Fruit fly (Drosophila melanogaster) whole organism, wandering third instar larva: ENCODE data around the gene CG14507.

Experiments
- Abd-B ChIP-seq: fragments of >200 bp; optimal IDR thresholded peaks from 2 replicates; lab custom pipeline; 2017; ENCODE audit warnings: missing biosample characterization, missing genetic modification characterization
- CG32264 ChIP-seq: fragments of 200-800 bp; sonication (Bioruptor generic); optimal IDR thresholded peaks from 2 replicates; lab custom pipeline; 2016; ENCODE audit warnings: missing biosample characterization, missing genetic modification characterization
- CG9705 ChIP-seq: fragments of 200-800 bp; sonication (Bioruptor generic); optimal IDR thresholded peaks from 2 replicates; lab custom pipeline; 2018; ENCODE audit warnings: missing biosample characterization, mild to moderate bottlenecking, missing genetic modification characterization
- Dfd ChIP-seq: fragments of >200 bp; optimal IDR thresholded peaks from 2 replicates; lab custom pipeline; 2017; ENCODE audit warnings: missing biosample characterization, missing genetic modification characterization
- Dif ChIP-seq: fragments of 200-275, 200-300 bp; sonication (Bioruptor generic); optimal IDR thresholded peaks from 2 replicates; lab custom pipeline; 2018; ENCODE audit warnings: missing biosample characterization, missing genetic modification characterization; ENCODE audit not compliant: partially characterized antibody
- GATAd ChIP-seq: sonication (Bioruptor generic); optimal IDR thresholded peaks from 2 replicates; lab custom pipeline; 2016; ENCODE audit warnings: missing biosample characterization, missing genetic modification characterization
- HLH106 ChIP-seq: fragments of 200-800 bp; optimal IDR thresholded peaks from 3 replicates; lab custom pipeline; 2019; ENCODE audit warnings: missing biosample characterization, mild to moderate bottlenecking, missing genetic modification characterization, moderate library complexity
- Hnf4 ChIP-seq: fragments of 200-800 bp; sonication (Bioruptor generic); optimal IDR thresholded peaks from 2 replicates; lab custom pipeline; 2016; ENCODE audit warnings: missing biosample characterization, mild to moderate bottlenecking, missing genetic modification characterization
- Hr78 ChIP-seq: fragments of >200 bp; optimal IDR thresholded peaks from 2 replicates; lab custom pipeline; 2017; ENCODE audit warnings: missing biosample characterization, missing genetic modification characterization
- Hr83 ChIP-seq: fragments of 200-300 bp; sonication (Bioruptor generic); optimal IDR thresholded peaks from 2 replicates; lab custom pipeline; 2016; ENCODE audit warnings: missing biosample characterization, mild to moderate bottlenecking, missing genetic modification characterization, moderate library complexity; ENCODE audit not compliant: poor library complexity, severe bottlenecking
- Jra ChIP-seq: sonication (Bioruptor generic); optimal IDR thresholded peaks from 2 replicates; lab custom pipeline; 2016; ENCODE audit warnings: missing biosample characterization, missing genetic modification characterization
- Mio ChIP-seq: sonication (Bioruptor generic); optimal IDR thresholded peaks from 2 replicates; lab custom pipeline; 2016; ENCODE audit warnings: missing biosample characterization, missing genetic modification characterization
- Myc ChIP-seq: fragments of >200 bp; optimal IDR thresholded peaks from 2 replicates; lab custom pipeline; 2017
- N ChIP-seq: fragments of >200 bp; optimal IDR thresholded peaks from 2 replicates; lab custom pipeline; 2018; ENCODE audit warnings: missing biosample characterization, missing external identifiers, missing genetic modification characterization
- OdsH ChIP-seq: fragments of 200-800 bp; sonication (Bioruptor generic); optimal IDR thresholded peaks from 2 replicates; lab custom pipeline; 2016; ENCODE audit warnings: missing biosample characterization, mild to moderate bottlenecking, missing genetic modification characterization
- Rel ChIP-seq, 2 experiments: fragments of 200-800 bp; sonication (Bioruptor generic) in 1 of 2; optimal IDR thresholded peaks; 2 replicates in 1 of 2; 3 replicates in 1 of 2; lab custom pipeline; 2016 to 2019; ENCODE audit warnings: mild to moderate bottlenecking in 2 of 2, missing biosample characterization in 2 of 2, missing genetic modification characterization in 2 of 2, moderate library complexity in 1 of 2
- Vsx2 ChIP-seq: fragments of 200-300, 225-300 bp; sonication (Bioruptor generic); optimal IDR thresholded peaks from 2 replicates; lab custom pipeline; 2018; ENCODE audit warnings: missing biosample characterization, missing genetic modification characterization; ENCODE audit not compliant: partially characterized antibody
- br ChIP-seq: fragments of 200-800 bp; sonication (Bioruptor generic); optimal IDR thresholded peaks from 2 replicates; lab custom pipeline; 2016; ENCODE audit warnings: missing biosample characterization, missing genetic modification characterization
- brk ChIP-seq: fragments of 200-800 bp; sonication (Bioruptor generic); optimal IDR thresholded peaks from 2 replicates; lab custom pipeline; 2016; ENCODE audit warnings: missing biosample characterization, mild to moderate bottlenecking, missing genetic modification characterization
- dl ChIP-seq, 2 experiments: fragments of 175-275, 200-275 bp in 1 of 2; fragments of 200-275 bp in 1 of 2; sonication (Bioruptor generic); optimal IDR thresholded peaks; lab custom pipeline; 2018; ENCODE audit warnings: mild to moderate bottlenecking in 2 of 2, missing biosample characterization in 2 of 2, missing genetic modification characterization in 2 of 2, moderate library complexity in 2 of 2; ENCODE audit not compliant: partially characterized antibody in 2 of 2, insufficient read depth in 1 of 2
- dmrt93B ChIP-seq: fragments of 200-800 bp; sonication (Bioruptor generic); optimal IDR thresholded peaks from 2 replicates; lab custom pipeline; 2018; ENCODE audit warnings: missing biosample characterization, mild to moderate bottlenecking, missing genetic modification characterization
- dsf ChIP-seq: sonication (Bioruptor generic); optimal IDR thresholded peaks from 2 replicates; lab custom pipeline; 2016; ENCODE audit warnings: missing biosample characterization, missing genetic modification characterization, borderline replicate concordance
- ey ChIP-seq: fragments of 200-800 bp; sonication (Bioruptor generic); optimal IDR thresholded peaks from 2 replicates; lab custom pipeline; 2016; ENCODE audit warnings: missing biosample characterization, missing genetic modification characterization
- foxo ChIP-seq, 2 experiments: fragments of 200-800 bp; sonication (Bioruptor generic); optimal IDR thresholded peaks; 2 replicates in 1 of 2; 3 replicates in 1 of 2; lab custom pipeline; 2016 to 2017; ENCODE audit warnings: missing biosample characterization in 2 of 2, missing genetic modification characterization in 2 of 2
- fru ChIP-seq: fragments of 200-800 bp; sonication (Bioruptor generic); optimal IDR thresholded peaks from 3 replicates; lab custom pipeline; 2016; ENCODE audit warnings: missing biosample characterization, mild to moderate bottlenecking, missing genetic modification characterization
- h ChIP-seq: fragments of 200-800 bp; sonication (Bioruptor generic); optimal IDR thresholded peaks from 3 replicates; lab custom pipeline; 2016; ENCODE audit warnings: missing biosample characterization, mild to moderate bottlenecking, missing genetic modification characterization
- lola ChIP-seq: fragments of >200 bp; optimal IDR thresholded peaks from 2 replicates; lab custom pipeline; 2017; ENCODE audit warnings: missing biosample characterization, missing genetic modification characterization
- pan ChIP-seq: fragments of >200 bp; optimal IDR thresholded peaks from 2 replicates; lab custom pipeline; 2017
- psq ChIP-seq: fragments of 200-800 bp; sonication (Bioruptor generic); optimal IDR thresholded peaks from 3 replicates; lab custom pipeline; 2017; ENCODE audit warnings: missing biosample characterization, mild to moderate bottlenecking, missing genetic modification characterization, moderate library complexity
- rgr ChIP-seq: fragments of 200-800 bp; sonication (Bioruptor generic); optimal IDR thresholded peaks from 3 replicates; lab custom pipeline; 2016; ENCODE audit warnings: missing biosample characterization, mild to moderate bottlenecking, missing genetic modification characterization
- sage ChIP-seq: fragments of 200-800 bp; sonication (Bioruptor generic); optimal IDR thresholded peaks from 2 replicates; lab custom pipeline; 2016; ENCODE audit warnings: missing biosample characterization, mild to moderate bottlenecking, missing genetic modification characterization
- sv ChIP-seq: fragments of 200-800 bp; sonication (Bioruptor generic); optimal IDR thresholded peaks from 3 replicates; lab custom pipeline; 2016; ENCODE audit warnings: missing biosample characterization, missing genetic modification characterization
- tai ChIP-seq: sonication (Bioruptor generic); optimal IDR thresholded peaks from 2 replicates; lab custom pipeline; 2016; ENCODE audit warnings: missing biosample characterization, missing genetic modification characterization
- usp ChIP-seq: fragments of >200 bp; optimal IDR thresholded peaks from 2 replicates; lab custom pipeline; 2017; ENCODE audit warnings: missing biosample characterization, missing genetic modification characterization
- woc ChIP-seq: sonication (Bioruptor generic); optimal IDR thresholded peaks from 2 replicates; lab custom pipeline; 2016; ENCODE audit warnings: missing biosample characterization, mild to moderate bottlenecking, missing genetic modification characterization

The CG14507 gene

dm6 chr3R:29274590-29274989 is 47.1 kb upstream of the CG14507 start:
- TF ChIP-seq br (GFP tag; lab: Kevin White, UChicago) (no peak), sv (GFP tag; lab: Kevin White, UChicago) (peak; percentile 18), Hr78 (GFP tag; lab: Kevin White, UChicago) (no peak), foxo (GFP tag; optimal IDR thresholded peaks at IDR 0.05; lab: Kevin White, UChicago) (no peak), lola (GFP tag; lab: Kevin White, UChicago) (no peak), Hnf4 (GFP tag; lab: Kevin White, UChicago) (no peak), Abd-B (no peak)
- TF ChIP-seq, all 38 proteins: peak for 1

- TF ChIP-seq Dif (GFP tag; lab: Kevin White, UChicago) (no peak), HLH106 (tag; lab: Kevin White, UChicago) (no peak), CG9705 (GFP tag; lab: Kevin White, UChicago) (no peak), ey (no peak), tai (GFP tag; lab: Kevin White, UChicago) (no peak), OdsH (GFP tag; lab: Kevin White, UChicago) (no peak), sage (GFP tag; lab: Kevin White, UChicago) (no peak), Jra (GFP tag; lab: Kevin White, UChicago) (no peak), Abd-B (no peak), Hr83 (GFP tag; lab: Kevin White, UChicago) (no peak), N (GFP tag; lab: Kevin White, UChicago) (no peak), dsf (GFP tag; lab: Kevin White, UChicago) (no peak), brk (GFP tag; lab: Kevin White, UChicago) (no peak), psq (no peak), fru (GFP tag; lab: Kevin White, UChicago) (no peak), Hnf4 (GFP tag; lab: Kevin White, UChicago) (no peak), Rel (GFP tag; optimal IDR thresholded peaks at IDR 0.05; lab: Kevin White, UChicago) (no peak), Rel (tag; optimal IDR thresholded peaks at IDR 0.05; lab: Kevin White, UChicago) (no peak), Hr78 (GFP tag; lab: Kevin White, UChicago) (no peak)
Measured at dm6 chr3R:29273029-29273428, 45.5 kb upstream of the CG14507 start.

- TF ChIP-seq Mio (GFP tag; lab: Kevin White, UChicago) (no peak), fru (GFP tag; lab: Kevin White, UChicago) (no peak), dmrt93B (GFP tag; lab: Kevin White, UChicago) (no peak), Hr78 (GFP tag; lab: Kevin White, UChicago) (no peak), CG32264 (GFP tag; lab: Kevin White, UChicago) (no peak), psq (no peak), dl (GFP tag; optimal IDR thresholded peaks at IDR 0.05; lab: Kevin White, UChicago; ENCODE audit: insufficient read depth in 1 of 2, partially characterized antibody in 2 of 2) (no peak), usp (GFP tag; lab: Kevin White, UChicago) (no peak), HLH106 (tag; lab: Kevin White, UChicago) (no peak), Abd-B (no peak), GATAd (GFP tag; lab: Kevin White, UChicago) (no peak), Vsx2 (GFP tag; lab: Kevin White, UChicago) (no peak), h (no peak), N (GFP tag; lab: Kevin White, UChicago) (no peak), OdsH (GFP tag; lab: Kevin White, UChicago) (no peak), rgr (GFP tag; lab: Kevin White, UChicago) (no peak), pan (no peak)
Measured at dm6 chr3R:29269204-29269603, 41.7 kb upstream of the CG14507 start.

- no peak for TF ChIP-seq lola (GFP tag; lab: Kevin White, UChicago)
- TF ChIP-seq Myc = no peak
- TF ChIP-seq, all 38 proteins: peak for 0
Measured at dm6 chr3R:29268062-29268461, 40.5 kb upstream of the CG14507 start.

- TF ChIP-seq tai (GFP tag; lab: Kevin White, UChicago) (no peak), Rel (GFP tag; optimal IDR thresholded peaks at IDR 0.05; lab: Kevin White, UChicago) (no peak), Rel (tag; optimal IDR thresholded peaks at IDR 0.05; lab: Kevin White, UChicago) (no peak), foxo (GFP tag; optimal IDR thresholded peaks at IDR 0.05; lab: Kevin White, UChicago) (no peak), CG9705 (GFP tag; lab: Kevin White, UChicago) (no peak), usp (GFP tag; lab: Kevin White, UChicago) (no peak), Dif (GFP tag; lab: Kevin White, UChicago) (no peak), Jra (GFP tag; lab: Kevin White, UChicago) (no peak), br (GFP tag; lab: Kevin White, UChicago) (no peak), h (no peak), Mio (GFP tag; lab: Kevin White, UChicago) (no peak), sv (GFP tag; lab: Kevin White, UChicago) (no peak), Dfd (GFP tag; lab: Kevin White, UChicago) (no peak), woc (GFP tag; lab: Kevin White, UChicago) (no peak), rgr (GFP tag; lab: Kevin White, UChicago) (no peak), Hr83 (GFP tag; lab: Kevin White, UChicago) (no peak)
Measured at dm6 chr3R:29266607-29267006, 39.1 kb upstream of the CG14507 start.
